Worm (Caenorhabditis elegans): ENCODE data around the gene phyh-1.

- TF ChIP-seq aly-2 (tag; optimal IDR thresholded peaks at IDR 0.05) (no peak), fos-1 (tag; optimal IDR thresholded peaks at IDR 0.05) (no peak), ztf-11 (tag; optimal IDR thresholded peaks at IDR 0.05) (no peak), pqm-1 (tag; optimal IDR thresholded peaks at IDR 0.05) (peak; percentile 34), ZK546.5 (tag; optimal IDR thresholded peaks at IDR 0.05) (no peak), nhr-237 (tag; optimal IDR thresholded peaks at IDR 0.05) (no peak), unc-39 (tag; optimal IDR thresholded peaks at IDR 0.05) (no peak), nhr-28 (tag; optimal IDR thresholded peaks at IDR 0.05) (no peak), skn-1 (tag; optimal IDR thresholded peaks at IDR 0.05) (no peak), nhr-12 (tag; optimal IDR thresholded peaks at IDR 0.05) (no peak)
These were observed 51.3 kb downstream of the phyh-1 start for ce11 chrIV:17207864-17208263.
